Fruit fly (Drosophila melanogaster): ENCODE measurements around the gene CG33332.

- TF ChIP-seq toe (GFP tag; optimal IDR thresholded peaks at IDR 0.05) (no peak), CG7045 (GFP tag; optimal IDR thresholded peaks at IDR 0.05) (no peak), CG12768 (GFP tag; optimal IDR thresholded peaks at IDR 0.05) (no peak), CG11617 (GFP tag; optimal IDR thresholded peaks at IDR 0.05) (no peak), ovo (GFP tag; optimal IDR thresholded peaks at IDR 0.05) (no peak), pad (GFP tag; optimal IDR thresholded peaks at IDR 0.05) (no peak)
These were observed 41.5 kb upstream of the CG33332 start, which contains the start of gene CG3610 for dm6 chr3R:14844743-14845142.
